Fruit fly (Drosophila melanogaster) whole organism, embryonic: ENCODE measurements around the gene tay.

Source experiments
- Antp ChIP-seq: fragments of 200-800 bp; sonication (Bioruptor generic); optimal IDR thresholded peaks from 3 replicates; lab custom pipeline; 2016; ENCODE audit warnings: missing biosample characterization, missing genetic modification characterization
- Bdp1 ChIP-seq: fragments of 200-800 bp; sonication (Bioruptor generic); optimal IDR thresholded peaks from 3 replicates; lab custom pipeline; 2016; ENCODE audit warnings: missing biosample characterization, missing genetic modification characterization
- Bgb ChIP-seq: fragments of 200-800 bp; sonication (Bioruptor generic); IDR thresholded peaks from 2 replicates; pipeline ENCODE4 v1.3.6; 2022; ENCODE audit warnings: missing biosample characterization, missing genetic modification characterization; ENCODE audit not compliant: partially characterized antibody
- CG10267 ChIP-seq: fragments of 200-800 bp; sonication (Bioruptor generic); optimal IDR thresholded peaks from 2 replicates; lab custom pipeline; 2018; ENCODE audit warnings: missing biosample characterization, mild to moderate bottlenecking, missing genetic modification characterization, moderate library complexity
- CG11504 ChIP-seq: fragments of 200-800 bp; sonication (Bioruptor generic); optimal IDR thresholded peaks from 3 replicates; lab custom pipeline; 2019; ENCODE audit warnings: missing biosample characterization, mild to moderate bottlenecking, missing genetic modification characterization, moderate library complexity
- CG12659 ChIP-seq: fragments of 200-800 bp; sonication (Bioruptor generic); optimal IDR thresholded peaks from 3 replicates; lab custom pipeline; 2017; ENCODE audit warnings: mild to moderate bottlenecking, missing biosample characterization, missing genetic modification reagents, missing genetic modification characterization
- CG15011 ChIP-seq: fragments of 200-800 bp; sonication (Bioruptor generic); optimal IDR thresholded peaks from 3 replicates; lab custom pipeline; 2018; ENCODE audit warnings: missing biosample characterization, mild to moderate bottlenecking, missing genetic modification characterization
- CG15479 ChIP-seq: fragments of 200-800 bp; sonication (Bioruptor generic); optimal IDR thresholded peaks from 3 replicates; lab custom pipeline; 2019; ENCODE audit warnings: missing biosample characterization, mild to moderate bottlenecking, missing genetic modification characterization, moderate library complexity
- CG18599 ChIP-seq: fragments of 200-800 bp; sonication (Bioruptor generic); optimal IDR thresholded peaks from 3 replicates; lab custom pipeline; 2017; ENCODE audit warnings: missing biosample characterization, missing genetic modification characterization, mild to moderate bottlenecking, moderate library complexity, missing genetic modification reagents
- CG2129 ChIP-seq: fragments of 200-800 bp; sonication (Bioruptor generic); IDR thresholded peaks from 2 replicates; pipeline ENCODE4 v1.3.6; 2022; ENCODE audit warnings: missing biosample characterization, missing genetic modification characterization; ENCODE audit not compliant: partially characterized antibody
- CG30403 ChIP-seq: fragments of 200-800 bp; sonication (Bioruptor generic); optimal IDR thresholded peaks from 3 replicates; lab custom pipeline; 2016; ENCODE audit warnings: missing biosample characterization, missing genetic modification characterization
- CG32532 ChIP-seq: fragments of 200-800 bp; sonication (Bioruptor generic); IDR thresholded peaks from 2 replicates; pipeline ENCODE4 v1.3.6; 2022; ENCODE audit warnings: missing biosample characterization, missing genetic modification characterization
- CG4730 ChIP-seq: fragments of 200-800 bp; sonication (Bioruptor generic); IDR thresholded peaks from 2 replicates; pipeline ENCODE4 v1.3.6; 2022; ENCODE audit warnings: missing biosample characterization, missing genetic modification characterization
- CG6791 ChIP-seq: fragments of 200-800 bp; sonication (Bioruptor generic); IDR thresholded peaks from 3 replicates; pipeline ENCODE4 v1.3.6; 2022; ENCODE audit warnings: missing biosample characterization, missing genetic modification characterization; ENCODE audit not compliant: partially characterized antibody
- CG7745 ChIP-seq: fragments of 200-800 bp; sonication (Bioruptor generic); optimal IDR thresholded peaks from 2 replicates; lab custom pipeline; 2018; ENCODE audit warnings: missing biosample characterization, mild to moderate bottlenecking, missing genetic modification characterization, moderate library complexity
- CG9609 ChIP-seq: fragments of 200-800 bp; sonication (Bioruptor generic); optimal IDR thresholded peaks from 3 replicates; lab custom pipeline; 2016; ENCODE audit warnings: missing biosample characterization, missing genetic modification characterization
- D ChIP-seq, 2 experiments: fragments of 200-800 bp in 1 of 2; fragments of >200 bp in 1 of 2; sonication (Bioruptor generic) in 1 of 2; optimal IDR thresholded peaks; 2 replicates in 1 of 2; 3 replicates in 1 of 2; lab custom pipeline; 2017; ENCODE audit warnings: mild to moderate bottlenecking in 1 of 2, missing biosample characterization in 1 of 2, missing genetic modification characterization in 1 of 2, missing genetic modification reagents in 1 of 2
- D19B ChIP-seq: fragments of 200-800 bp; sonication (Bioruptor generic); optimal IDR thresholded peaks from 2 replicates; lab custom pipeline; 2017; ENCODE audit warnings: missing biosample characterization, mild to moderate bottlenecking, missing genetic modification characterization
- Ets65A ChIP-seq: fragments of 200-800 bp; sonication (Bioruptor generic); peaks from one replicate; lab custom pipeline; 2016; ENCODE audit warnings: missing biosample characterization, missing genetic modification characterization
- H15 ChIP-seq: fragments of 200-800 bp; sonication (Bioruptor generic); IDR thresholded peaks from 3 replicates; pipeline ENCODE4 v1.3.6; 2022; ENCODE audit warnings: missing biosample characterization, missing genetic modification characterization
- HLH4C ChIP-seq: fragments of 200-800 bp; sonication (Bioruptor generic); IDR thresholded peaks from 3 replicates; pipeline ENCODE4 v1.3.6; 2022; ENCODE audit warnings: missing biosample characterization, missing genetic modification characterization; ENCODE audit not compliant: partially characterized antibody
- HLH54F ChIP-seq: fragments of 200-800 bp; sonication (Bioruptor generic); optimal IDR thresholded peaks from 3 replicates; lab custom pipeline; 2016; ENCODE audit warnings: missing biosample characterization, missing genetic modification characterization
- HmgZ ChIP-seq: fragments of 200-800 bp; sonication (Bioruptor generic); optimal IDR thresholded peaks from 2 replicates; lab custom pipeline; 2018; ENCODE audit warnings: missing biosample characterization, mild to moderate bottlenecking, missing genetic modification characterization
- Oaz ChIP-seq: fragments of 200-800 bp; sonication (Bioruptor generic); IDR thresholded peaks from 2 replicates; pipeline ENCODE4 v1.3.6; 2022; ENCODE audit warnings: missing biosample characterization, missing genetic modification characterization
- Spps ChIP-seq: fragments of 200-800 bp; sonication (Bioruptor generic); optimal IDR thresholded peaks from 2 replicates; lab custom pipeline; 2018; ENCODE audit warnings: missing biosample characterization, mild to moderate bottlenecking, missing genetic modification characterization
- Vsx1 ChIP-seq: fragments of 200-800 bp; sonication (Bioruptor generic); optimal IDR thresholded peaks from 2 replicates; lab custom pipeline; 2017; ENCODE audit warnings: missing biosample characterization, mild to moderate bottlenecking, missing genetic modification characterization, missing genetic modification reagents
- Xrp1 ChIP-seq: fragments of 200-800 bp; sonication (Bioruptor generic); IDR thresholded peaks from 2 replicates; pipeline ENCODE4 v1.3.6; 2022; ENCODE audit warnings: missing biosample characterization, missing genetic modification characterization
- YL-1 ChIP-seq: fragments of 200-800 bp; sonication (Bioruptor generic); optimal IDR thresholded peaks from 3 replicates; lab custom pipeline; 2017; ENCODE audit warnings: missing biosample characterization, mild to moderate bottlenecking, missing genetic modification characterization
- cg ChIP-seq: fragments of 200-800 bp; sonication (Bioruptor generic); optimal IDR thresholded peaks from 3 replicates; lab custom pipeline; 2019; ENCODE audit warnings: missing biosample characterization, mild to moderate bottlenecking, missing genetic modification characterization, moderate library complexity
- crol ChIP-seq: fragments of 200-800 bp; sonication (Bioruptor generic); IDR thresholded peaks from 2 replicates; pipeline ENCODE4 v1.3.6; 2022; ENCODE audit warnings: missing biosample characterization, missing genetic modification characterization
- dm ChIP-seq: fragments of 200-800 bp; sonication (Bioruptor generic); optimal IDR thresholded peaks from 3 replicates; lab custom pipeline; 2016; ENCODE audit warnings: missing biosample characterization, missing genetic modification characterization
- ewg ChIP-seq: fragments of 200-800 bp; sonication (Bioruptor generic); optimal IDR thresholded peaks from 3 replicates; lab custom pipeline; 2017; ENCODE audit warnings: mild to moderate bottlenecking, missing biosample characterization, missing genetic modification reagents, missing genetic modification characterization
- fd3F ChIP-seq: fragments of 200-800 bp; sonication (Bioruptor generic); optimal IDR thresholded peaks from 2 replicates; lab custom pipeline; 2018; ENCODE audit warnings: missing biosample characterization, mild to moderate bottlenecking, missing genetic modification characterization, moderate library complexity
- hbn ChIP-seq: fragments of 200-800 bp; sonication (Bioruptor generic); IDR thresholded peaks from 2 replicates; pipeline ENCODE4 v1.3.6; 2022; ENCODE audit warnings: missing biosample characterization, missing genetic modification characterization; ENCODE audit not compliant: partially characterized antibody
- mld ChIP-seq: fragments of 200-800 bp; sonication (Bioruptor generic); IDR thresholded peaks from 3 replicates; pipeline ENCODE4 v1.3.6; 2022; ENCODE audit warnings: missing biosample characterization, missing genetic modification characterization; ENCODE audit not compliant: partially characterized antibody
- nerfin-1 ChIP-seq: fragments of 200-800 bp; sonication (Bioruptor generic); optimal IDR thresholded peaks from 3 replicates; lab custom pipeline; 2019; ENCODE audit warnings: missing biosample characterization, mild to moderate bottlenecking, missing genetic modification characterization, moderate library complexity
- nom ChIP-seq: fragments of 200-800 bp; sonication (Bioruptor generic); optimal IDR thresholded peaks from 2 replicates; lab custom pipeline; 2017; ENCODE audit warnings: missing biosample characterization, missing genetic modification characterization, mild to moderate bottlenecking, moderate library complexity, missing genetic modification reagents
- org-1 ChIP-seq: fragments of 200-800 bp; sonication (Bioruptor generic); optimal IDR thresholded peaks from 2 replicates; lab custom pipeline; 2017; ENCODE audit warnings: missing biosample characterization, missing genetic modification characterization
- phol ChIP-seq: fragments of 200-800 bp; sonication (Bioruptor generic); optimal IDR thresholded peaks from 3 replicates; lab custom pipeline; 2018; ENCODE audit warnings: missing biosample characterization, mild to moderate bottlenecking, missing genetic modification characterization, moderate library complexity
- ro ChIP-seq: fragments of 200-800 bp; sonication (Bioruptor generic); IDR thresholded peaks from 2 replicates; pipeline ENCODE4 v1.3.6; 2022; ENCODE audit warnings: missing biosample characterization, missing genetic modification characterization
- seq ChIP-seq: fragments of 200-800 bp; sonication (Bioruptor generic); IDR thresholded peaks from 2 replicates; pipeline ENCODE4 v1.3.6; 2022; ENCODE audit warnings: missing biosample characterization, missing genetic modification characterization
- slou ChIP-seq: fragments of 200-800 bp; sonication (Bioruptor generic); optimal IDR thresholded peaks from 3 replicates; lab custom pipeline; 2016; ENCODE audit warnings: missing biosample characterization, missing genetic modification characterization
- sna ChIP-seq: fragments of 200-800 bp; sonication (Bioruptor generic); IDR thresholded peaks from 2 replicates; pipeline ENCODE4 v1.3.6; 2022; ENCODE audit warnings: missing biosample characterization, missing genetic modification characterization; ENCODE audit not compliant: partially characterized antibody
- ssp ChIP-seq: fragments of 200-800 bp; sonication (Bioruptor generic); IDR thresholded peaks from 2 replicates; pipeline ENCODE4 v1.3.6; 2022; ENCODE audit warnings: missing biosample characterization, missing genetic modification characterization
- tio ChIP-seq: fragments of 200-800 bp; sonication (Bioruptor generic); optimal IDR thresholded peaks from 2 replicates; lab custom pipeline; 2017; ENCODE audit warnings: missing biosample characterization, missing genetic modification characterization, inconsistent platforms
- tll ChIP-seq, 2 experiments: fragments of 200-800 bp in 1 of 2; fragments of >200 bp in 1 of 2; sonication (Bioruptor generic) in 1 of 2; optimal IDR thresholded peaks; 2 replicates each; lab custom pipeline; 2017 to 2019; ENCODE audit warnings: missing biosample characterization in 2 of 2, missing genetic modification characterization in 2 of 2, mild to moderate bottlenecking in 1 of 2, moderate library complexity in 1 of 2
- trem ChIP-seq: fragments of 200-800 bp; optimal IDR thresholded peaks from 3 replicates; lab custom pipeline; 2019; ENCODE audit warnings: missing biosample characterization, mild to moderate bottlenecking, missing genetic modification characterization, moderate library complexity
- vvl ChIP-seq: fragments of 200-800 bp; sonication (Bioruptor generic); IDR thresholded peaks from 2 replicates; pipeline ENCODE4 v1.3.6; 2022; ENCODE audit warnings: missing biosample characterization, missing genetic modification characterization

The tay gene

DNA sequence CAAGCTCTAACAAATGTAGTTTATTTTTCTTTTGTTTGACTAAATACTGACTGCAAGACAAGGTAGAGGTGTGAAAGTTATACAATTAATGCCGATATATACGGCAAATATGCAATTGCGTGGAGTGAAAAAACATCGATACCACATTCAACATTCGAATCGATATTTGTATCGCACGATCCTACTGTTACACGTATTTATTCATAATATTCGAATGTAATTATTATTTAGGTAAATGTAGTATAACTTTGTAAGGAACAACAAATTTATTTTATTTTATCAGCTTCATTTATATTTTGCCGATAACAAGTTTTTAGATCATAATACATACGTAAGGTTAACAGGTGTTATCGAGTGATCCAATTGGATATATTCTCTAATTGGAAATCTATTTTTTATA lies 51.7 kb downstream of the tay start, which contains the start of gene Chc (continued):
- no peak for TF ChIP-seq CG18599 (GFP tag; lab: Kevin White, UChicago)
- TF ChIP-seq CG32532 (GFP tag; lab: Robert Waterston, UW): no peak
- peak; percentile 58 for TF ChIP-seq HmgZ (tag; lab: Kevin White, UChicago)
- peak; percentile 3 for TF ChIP-seq CG12659
- TF ChIP-seq seq (GFP tag; lab: Robert Waterston, UW): no peak
- peak; percentile 25 for TF ChIP-seq CG10267 (tag; lab: Kevin White, UChicago)
- peak; percentile 98 for TF ChIP-seq CG6791 (GFP tag; lab: Robert Waterston, UW)
- peak; percentile 98 for TF ChIP-seq Bgb
- TF ChIP-seq org-1 (GFP tag; lab: Kevin White, UChicago): no peak
- TF ChIP-seq H15 (GFP tag; lab: Robert Waterston, UW): no peak
- TF ChIP-seq ssp (GFP tag; lab: Robert Waterston, UW): peak; percentile 36; the same call in 1 of the 2 replicates
- no peak for TF ChIP-seq HLH54F (GFP tag; lab: Kevin White, UChicago)
- TF ChIP-seq CG4730 (GFP tag; lab: Robert Waterston, UW): no peak
- TF ChIP-seq nom (GFP tag; lab: Kevin White, UChicago): no peak
- no peak for TF ChIP-seq Ets65A
- no peak for TF ChIP-seq fd3F
- no peak for TF ChIP-seq Spps (tag; lab: Kevin White, UChicago)
- TF ChIP-seq, all 482 proteins: peak for 78

DNA sequence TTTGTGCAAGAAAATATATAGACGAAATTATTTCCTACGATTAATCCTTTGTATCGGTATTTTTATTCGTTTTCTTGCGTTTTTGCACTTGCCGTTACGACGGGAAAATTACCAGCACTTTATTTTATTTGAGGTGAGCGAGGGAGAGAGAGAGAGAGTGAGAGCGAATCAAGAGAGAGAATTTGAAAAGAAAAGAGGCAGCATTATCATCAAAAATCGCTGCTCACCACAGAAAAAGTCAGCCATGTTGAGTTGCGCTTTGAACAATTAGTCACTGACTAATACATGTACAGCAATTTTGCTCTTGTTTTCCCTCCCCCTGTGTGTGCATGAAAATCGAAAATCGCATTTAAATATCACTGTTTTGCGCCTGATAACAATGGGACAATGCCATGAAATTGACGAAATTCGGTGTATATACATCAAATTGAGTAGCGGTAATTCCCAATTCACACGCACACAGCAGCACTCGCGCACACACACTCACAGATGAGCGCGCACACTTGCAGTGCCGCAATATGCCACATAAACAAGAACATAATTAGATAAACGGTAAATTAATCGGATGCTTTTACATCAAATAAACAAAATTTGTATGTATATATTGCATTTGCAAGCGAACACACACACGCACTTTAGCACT lies 52.4 kb downstream of the tay start:
- TF ChIP-seq D19B (peak; percentile 55), Vsx1 (no peak), CG9609 (GFP tag; lab: Kevin White, UChicago) (no peak), nerfin-1 (tag; lab: Kevin White, UChicago) (peak; percentile 75), CG30403 (GFP tag; lab: Kevin White, UChicago) (no peak), ewg (GFP tag; lab: Kevin White, UChicago) (peak; percentile 9), CG15011 (GFP tag; lab: Kevin White, UChicago) (no peak), Antp (GFP tag; lab: Kevin White, UChicago) (no peak), slou (GFP tag; lab: Kevin White, UChicago) (no peak), vvl (no peak), crol (GFP tag; lab: Robert Waterston, UW) (0 out of 2 replicates have a peak, but pooled peaks have one; percentile 9), tll (GFP tag; optimal IDR thresholded peaks at IDR 0.05; lab: Kevin White, UChicago) (peak in 1 of 2 experiments; percentile 13), YL-1 (GFP tag; lab: Kevin White, UChicago) (peak; percentile 44), Xrp1 (GFP tag; lab: Robert Waterston, UW) (no peak), CG11504 (tag; lab: Kevin White, UChicago) (no peak), Oaz (GFP tag; lab: Robert Waterston, UW) (no peak), hbn (GFP tag; lab: Robert Waterston, UW) (peak; percentile 39; the same call in 1 of the 2 replicates), D (optimal IDR thresholded peaks at IDR 0.05; lab: Kevin White, UChicago) (peak; percentile 45), D (GFP tag; optimal IDR thresholded peaks at IDR 0.05; lab: Kevin White, UChicago) (no peak), mld (GFP tag; lab: Robert Waterston, UW) (no peak), trem (tag; lab: Kevin White, UChicago) (no peak), cg (GFP tag; lab: Kevin White, UChicago) (peak; percentile 95), phol (tag; lab: Kevin White, UChicago) (peak; percentile 92), HLH4C (GFP tag; lab: Robert Waterston, UW) (no peak), dm (GFP tag; lab: Kevin White, UChicago) (no peak), ro (GFP tag; lab: Robert Waterston, UW) (no peak), tio (no peak), CG15479 (peak; percentile 17), Bdp1 (GFP tag; lab: Kevin White, UChicago) (no peak), CG7745 (tag; lab: Kevin White, UChicago) (peak; percentile 21), CG2129 (GFP tag; lab: Robert Waterston, UW) (no peak), sna (no peak)
